Fruit fly (Drosophila melanogaster) whole organism, embryonic: ENCODE data around the gene CG15515.
A peak's percentile ranks its signal among the peaks of the same experiment; 100 is the strongest.

Experiments
- C15 ChIP-seq: fragments of 200-800 bp; sonication (Bioruptor generic); IDR thresholded peaks from 3 replicates; pipeline ENCODE4 v1.3.6; 2022; ENCODE audit warnings: missing biosample characterization, missing genetic modification characterization
- CG10321 ChIP-seq: fragments of 200-800 bp; sonication (Bioruptor generic); IDR thresholded peaks from 2 replicates; pipeline ENCODE4 v1.3.6; 2022; ENCODE audit warnings: missing biosample characterization, missing genetic modification characterization
- CG10462 ChIP-seq: fragments of 200-800 bp; sonication (Bioruptor generic); optimal IDR thresholded peaks from 2 replicates; lab custom pipeline; 2016; ENCODE audit warnings: missing biosample characterization, missing genetic modification characterization
- CG11504 ChIP-seq: fragments of 200-800 bp; sonication (Bioruptor generic); optimal IDR thresholded peaks from 3 replicates; lab custom pipeline; 2019; ENCODE audit warnings: missing biosample characterization, mild to moderate bottlenecking, missing genetic modification characterization, moderate library complexity
- CG13287 ChIP-seq: fragments of 200-800 bp; sonication (Bioruptor generic); IDR thresholded peaks from 2 replicates; pipeline ENCODE4 v1.3.6; 2022; ENCODE audit warnings: missing biosample characterization, missing genetic modification characterization; ENCODE audit not compliant: partially characterized antibody
- CG14860 ChIP-seq: fragments of 200-800 bp; sonication (Bioruptor generic); IDR thresholded peaks from 3 replicates; pipeline ENCODE4 v1.3.6; 2022; ENCODE audit warnings: missing biosample characterization, missing genetic modification characterization; ENCODE audit not compliant: partially characterized antibody
- CG16779 ChIP-seq: fragments of 200-800 bp; sonication (Bioruptor generic); IDR thresholded peaks from 2 replicates; pipeline ENCODE4 v1.3.6; 2022; ENCODE audit warnings: missing biosample characterization, missing genetic modification characterization
- CG17912 ChIP-seq: fragments of 200-800 bp; sonication (Bioruptor generic); optimal IDR thresholded peaks from 2 replicates; lab custom pipeline; 2018; ENCODE audit warnings: missing biosample characterization, mild to moderate bottlenecking, missing genetic modification characterization
- CG3065 ChIP-seq: fragments of 200-800 bp; sonication (Bioruptor generic); optimal IDR thresholded peaks from 2 replicates; lab custom pipeline; 2016; ENCODE audit warnings: missing biosample characterization, missing genetic modification characterization
- CG32767 ChIP-seq: fragments of 200-800 bp; sonication (Bioruptor generic); IDR thresholded peaks from 2 replicates; pipeline ENCODE4 v1.3.6; 2022; ENCODE audit warnings: missing biosample characterization, missing genetic modification characterization
- CG3407 ChIP-seq: fragments of 200-800 bp; sonication (Bioruptor generic); optimal IDR thresholded peaks from 2 replicates; lab custom pipeline; 2018; ENCODE audit warnings: missing biosample characterization, mild to moderate bottlenecking, missing genetic modification characterization
- CG6791 ChIP-seq: fragments of 200-800 bp; sonication (Bioruptor generic); IDR thresholded peaks from 3 replicates; pipeline ENCODE4 v1.3.6; 2022; ENCODE audit warnings: missing biosample characterization, missing genetic modification characterization; ENCODE audit not compliant: partially characterized antibody
- CG8765 ChIP-seq: fragments of 200-800 bp; sonication (Bioruptor generic); IDR thresholded peaks from 2 replicates; pipeline ENCODE4 v1.3.6; 2022; ENCODE audit warnings: missing biosample characterization, missing genetic modification characterization
- D19A ChIP-seq: fragments of 200-800 bp; optimal IDR thresholded peaks from 3 replicates; lab custom pipeline; 2019; ENCODE audit warnings: missing biosample characterization, mild to moderate bottlenecking, missing genetic modification characterization, moderate library complexity
- Doc2 ChIP-seq: fragments of 200-800 bp; sonication (Bioruptor generic); IDR thresholded peaks from 2 replicates; pipeline ENCODE4 v1.3.6; 2022; ENCODE audit warnings: missing biosample characterization, missing genetic modification characterization
- Lhr ChIP-seq: fragments of 200-800 bp; sonication (Bioruptor generic); optimal IDR thresholded peaks from 3 replicates; lab custom pipeline; 2017; ENCODE audit warnings: mild to moderate bottlenecking, missing biosample characterization, missing genetic modification reagents, missing genetic modification characterization
- Mad ChIP-seq: fragments of 200-800 bp; sonication (Bioruptor generic); optimal IDR thresholded peaks from 2 replicates; lab custom pipeline; 2016; ENCODE audit warnings: missing biosample characterization, missing genetic modification characterization
- Med ChIP-seq: fragments of 200-800 bp; sonication (Bioruptor generic); peaks from one replicate; lab custom pipeline; 2016; ENCODE audit warnings: missing biosample characterization, missing genetic modification characterization, mild to moderate bottlenecking, inconsistent platforms, moderate library complexity
- Sin3A ChIP-seq: fragments of >200 bp; optimal IDR thresholded peaks from 2 replicates; lab custom pipeline; 2018
- TFAM ChIP-seq: fragments of 200-800 bp; sonication (Bioruptor generic); optimal IDR thresholded peaks from 2 replicates; lab custom pipeline; 2017; ENCODE audit warnings: missing biosample characterization, missing genetic modification characterization, inconsistent platforms
- Taf1 ChIP-seq: fragments of 200-800 bp; sonication (Bioruptor generic); IDR thresholded peaks from 2 replicates; pipeline ENCODE4 v1.3.6; 2022; ENCODE audit warnings: missing biosample characterization, missing genetic modification characterization
- corto ChIP-seq: fragments of 200-800 bp; sonication (Bioruptor generic); optimal IDR thresholded peaks from 2 replicates; lab custom pipeline; 2016; ENCODE audit warnings: missing biosample characterization, mild to moderate bottlenecking, missing genetic modification characterization, moderate library complexity
- croc ChIP-seq: fragments of 200-800 bp; sonication (Bioruptor generic); conservative IDR thresholded peaks from 3 replicates; pipeline ENCODE4 v1.3.6; 2022; ENCODE audit warnings: missing biosample characterization, missing genetic modification characterization
- disco-r ChIP-seq: fragments of 200-800 bp; sonication (Bioruptor generic); optimal IDR thresholded peaks from 2 replicates; lab custom pipeline; 2016; ENCODE audit warnings: missing biosample characterization, missing genetic modification characterization
- dmrt99B ChIP-seq: fragments of 200-800 bp; sonication (Bioruptor generic); optimal IDR thresholded peaks from 2 replicates; lab custom pipeline; 2018; ENCODE audit warnings: missing biosample characterization, mild to moderate bottlenecking, missing genetic modification characterization, moderate library complexity
- exex ChIP-seq: fragments of 200-800 bp; sonication (Bioruptor generic); optimal IDR thresholded peaks from 4 replicates; lab custom pipeline; 2018; ENCODE audit warnings: missing biosample characterization, mild to moderate bottlenecking, missing genetic modification characterization, moderate library complexity
- gro ChIP-seq: fragments of 200-800 bp; sonication (Bioruptor generic); optimal IDR thresholded peaks from 2 replicates; lab custom pipeline; 2016; ENCODE audit warnings: missing biosample characterization, missing genetic modification characterization
- gsb ChIP-seq: fragments of 200-800 bp; sonication (Bioruptor generic); IDR thresholded peaks from 2 replicates; pipeline ENCODE4 v1.3.6; 2022; ENCODE audit warnings: missing biosample characterization, missing genetic modification characterization
- gt ChIP-seq: fragments of 200-800 bp; sonication (Bioruptor generic); IDR thresholded peaks from 2 replicates; pipeline ENCODE4 v1.3.6; 2022; ENCODE audit warnings: missing biosample characterization, missing genetic modification characterization
- hkb ChIP-seq, 2 experiments: fragments of 200-800 bp in 1 of 2; fragments of >200 bp in 1 of 2; sonication (Bioruptor generic) in 1 of 2; IDR thresholded peaks in 1 of 2; optimal IDR thresholded peaks in 1 of 2; 2 replicates each; pipeline versions ENCODE4 v1.3.6 to Lab custom; 2017 to 2022; ENCODE audit warnings: missing biosample characterization in 1 of 2, missing genetic modification characterization in 1 of 2
- ind ChIP-seq: fragments of 200-800 bp; sonication (Bioruptor generic); optimal IDR thresholded peaks from 3 replicates; lab custom pipeline; 2016; ENCODE audit warnings: missing biosample characterization, missing genetic modification characterization
- lmd ChIP-seq: fragments of 200-800 bp; sonication (Bioruptor generic); IDR thresholded peaks from 2 replicates; pipeline ENCODE4 v1.3.6; 2022; ENCODE audit warnings: missing biosample characterization, missing genetic modification characterization
- nmo ChIP-seq: fragments of 200-800 bp; sonication (Bioruptor generic); optimal IDR thresholded peaks from 2 replicates; lab custom pipeline; 2018; ENCODE audit warnings: missing biosample characterization, mild to moderate bottlenecking, missing genetic modification characterization, moderate library complexity
- pfk ChIP-seq: fragments of 200-800 bp; sonication (Bioruptor generic); optimal IDR thresholded peaks from 2 replicates; lab custom pipeline; 2018; ENCODE audit warnings: missing biosample characterization, mild to moderate bottlenecking, missing genetic modification characterization, moderate library complexity
- pita ChIP-seq: fragments of 200-800 bp; sonication (Bioruptor generic); optimal IDR thresholded peaks from 2 replicates; lab custom pipeline; 2017; ENCODE audit warnings: missing biosample characterization, mild to moderate bottlenecking, missing genetic modification characterization
- sens ChIP-seq: fragments of 200-800 bp; sonication (Bioruptor generic); peaks from one replicate; lab custom pipeline; 2016; ENCODE audit warnings: missing biosample characterization, missing genetic modification characterization
- slp2 ChIP-seq: fragments of 200-800 bp; sonication (Bioruptor generic); optimal IDR thresholded peaks from 2 replicates; lab custom pipeline; 2016; ENCODE audit warnings: missing biosample characterization, missing genetic modification characterization
- so ChIP-seq: fragments of 200-800 bp; sonication (Bioruptor generic); IDR thresholded peaks from 3 replicates; pipeline ENCODE4 v1.3.6; 2022; ENCODE audit warnings: missing biosample characterization, missing genetic modification characterization
- sug ChIP-seq: fragments of 200-800 bp; optimal IDR thresholded peaks from 2 replicates; lab custom pipeline; 2019; ENCODE audit warnings: missing biosample characterization, mild to moderate bottlenecking, missing genetic modification characterization, moderate library complexity
- toy ChIP-seq: fragments of 200-800 bp; sonication (Bioruptor generic); IDR thresholded peaks from 2 replicates; pipeline ENCODE4 v1.3.6; 2022; ENCODE audit warnings: missing biosample characterization, missing genetic modification characterization
- tx ChIP-seq: fragments of 200-800 bp; sonication (Bioruptor generic); optimal IDR thresholded peaks from 2 replicates; lab custom pipeline; 2016; ENCODE audit warnings: missing biosample characterization, missing genetic modification characterization

Gene CG15515

DNA sequence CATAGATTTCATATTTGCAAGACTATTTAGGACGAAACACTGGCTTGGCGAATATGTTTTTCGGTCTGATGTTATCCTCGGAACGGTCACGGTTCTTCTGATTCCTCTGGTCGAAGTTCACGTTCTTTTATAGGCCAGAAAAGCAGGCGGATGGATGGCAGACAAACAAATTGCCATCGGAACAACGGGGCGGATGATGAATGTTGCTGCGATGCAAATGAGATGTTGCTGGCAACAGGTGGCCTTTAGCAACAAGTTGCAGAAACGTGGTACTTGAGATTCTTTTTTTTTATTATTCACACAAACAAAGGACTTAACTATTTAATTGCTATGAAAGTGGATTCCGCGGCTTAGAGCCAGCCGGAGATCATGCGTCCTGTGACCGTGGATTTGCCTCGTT, 9.0 kb downstream of the CG15515 start, which contains the start of gene Capa:
Gene Capa (minus strand): TSS at position 101 of the 400 bp plus-strand sequence.
- TF ChIP-seq CG8765 (GFP tag; lab: Robert Waterston, UW), result no peak
- peak; percentile 80 for TF ChIP-seq CG11504 (tag; lab: Kevin White, UChicago)
- TF ChIP-seq, all 482 proteins: peak for 1

DNA sequence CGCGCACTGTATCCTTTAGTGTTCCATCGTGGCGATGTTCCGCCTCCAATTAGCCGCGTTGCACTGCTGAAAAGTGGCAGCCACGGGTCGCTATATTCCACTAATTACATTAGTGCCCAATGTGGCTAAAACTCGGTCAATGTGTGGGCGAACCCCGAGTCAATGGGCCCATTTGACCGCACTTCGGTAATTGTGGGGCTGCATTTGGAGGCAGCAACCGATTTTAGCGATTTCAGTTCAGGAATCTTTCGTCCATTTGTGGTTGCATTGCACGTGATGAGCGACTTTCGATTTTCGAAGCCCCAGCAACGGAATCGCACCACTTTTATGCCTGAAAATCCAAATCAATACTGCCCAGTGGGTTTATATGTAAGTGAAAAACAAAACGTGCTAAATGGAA, 14.9 kb downstream of the CG15515 start, which contains the start of gene trp:
Gene trp (minus strand): TSS at position 101 of the 400 bp plus-strand sequence.
- no peak for TF ChIP-seq lmd (GFP tag; lab: Robert Waterston, UW)
- no peak for TF ChIP-seq Sin3A (lab: Kevin White, UChicago)
- no peak for TF ChIP-seq CG32767
- no peak for TF ChIP-seq pfk (GFP tag; lab: Kevin White, UChicago)
- no peak for TF ChIP-seq CG10462 (GFP tag; lab: Kevin White, UChicago)
- no peak for TF ChIP-seq Mad (GFP tag; lab: Kevin White, UChicago)
- TF ChIP-seq toy (GFP tag; lab: Robert Waterston, UW), result no peak
- no peak for TF ChIP-seq slp2 (GFP tag; lab: Kevin White, UChicago)
- TF ChIP-seq dmrt99B (tag; lab: Kevin White, UChicago), result no peak
- no peak for TF ChIP-seq ind
- TF ChIP-seq Med (GFP tag; lab: Kevin White, UChicago), result no peak
- no peak for TF ChIP-seq CG16779 (GFP tag; lab: Robert Waterston, UW)
- TF ChIP-seq Doc2 (GFP tag; lab: Robert Waterston, UW), result no peak
- TF ChIP-seq Lhr (GFP tag; lab: Kevin White, UChicago), result no peak
- no peak for TF ChIP-seq so
- no peak for TF ChIP-seq CG13287 (GFP tag; lab: Robert Waterston, UW)
- no peak for TF ChIP-seq disco-r (GFP tag; lab: Kevin White, UChicago)
- TF ChIP-seq D19A, result no peak

DNA sequence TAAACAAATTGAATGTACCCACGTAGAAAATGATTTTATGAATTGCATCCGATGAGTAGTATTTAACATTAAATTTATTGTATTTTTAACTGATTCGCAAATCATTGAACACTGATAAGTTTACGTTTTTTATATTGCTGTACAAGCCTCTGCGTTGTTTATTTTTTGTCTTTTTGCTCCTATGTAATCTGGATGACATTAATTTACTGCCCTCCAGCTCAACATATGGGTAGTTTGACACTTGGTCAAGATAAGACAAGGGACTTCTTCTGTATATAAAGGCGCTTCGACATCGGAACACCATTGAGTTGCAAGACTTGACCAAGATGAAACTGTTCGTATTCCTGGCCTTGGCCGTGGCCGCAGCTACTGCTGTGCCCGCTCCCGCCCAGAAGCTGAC, 16.7 kb downstream of the CG15515 start, which contains the start of gene Jon99Ciii:
Gene Jon99Ciii (plus strand): TSS at position 301 of the 400 bp plus-strand sequence.
- TF ChIP-seq exex (tag; lab: Kevin White, UChicago), result peak; percentile 45

DNA sequence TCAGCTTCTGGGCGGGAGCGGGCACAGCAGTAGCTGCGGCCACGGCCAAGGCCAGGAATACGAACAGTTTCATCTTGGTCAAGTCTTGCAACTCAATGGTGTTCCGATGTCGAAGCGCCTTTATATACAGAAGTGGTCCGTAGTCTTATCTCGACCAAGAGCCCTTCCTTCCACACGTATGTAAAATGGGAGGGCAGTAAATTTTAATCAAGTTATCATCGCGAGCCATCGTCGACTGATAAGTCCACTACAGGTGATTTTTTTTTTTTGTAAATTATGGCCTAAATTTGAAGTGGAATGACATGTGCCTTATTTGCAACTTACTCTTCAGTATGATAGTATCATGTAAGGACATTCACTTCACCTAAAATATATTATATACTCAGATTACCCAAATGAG, 19.3 kb downstream of the CG15515 start, which contains the start of gene Jon99Cii:
Gene Jon99Cii (minus strand): TSS at position 101 of the 400 bp plus-strand sequence.
- TF ChIP-seq CG14860, result 0 out of 3 replicates have a peak, but pooled peaks have one; percentile 20
- TF ChIP-seq C15 (GFP tag; lab: Robert Waterston, UW), result peak; percentile 41; the same call in 1 of the 3 replicates
- TF ChIP-seq exex (tag; lab: Kevin White, UChicago), result peak; percentile 28

DNA sequence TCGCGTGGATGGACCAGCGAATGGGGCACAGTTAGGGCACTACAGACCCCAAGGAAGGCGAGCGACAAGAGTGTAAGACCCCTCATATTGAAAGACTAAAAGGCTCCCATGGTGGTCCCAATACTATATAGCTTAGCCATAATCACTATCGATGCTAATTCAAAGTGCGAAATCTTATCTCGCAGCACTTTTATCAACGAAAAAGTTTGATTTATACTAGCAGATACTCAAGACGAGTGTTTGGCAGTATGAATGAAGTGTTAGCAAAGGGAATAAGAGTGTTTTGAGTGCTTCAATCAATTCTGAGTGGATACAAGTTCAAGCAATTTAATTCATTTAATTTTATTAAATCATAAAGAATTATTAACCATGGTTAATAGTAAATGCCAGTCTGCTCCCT, 20.8 kb downstream of the CG15515 start, which contains the start of gene Jon99Ci:
Gene Jon99Ci (minus strand): TSS at position 101 of the 400 bp plus-strand sequence.
- peak; percentile 66 for TF ChIP-seq sug (tag; lab: Kevin White, UChicago)
- TF ChIP-seq exex (tag; lab: Kevin White, UChicago), result peak; percentile 45
- TF ChIP-seq CG17912 (GFP tag; lab: Kevin White, UChicago), result no peak
- TF ChIP-seq croc (GFP tag; lab: Robert Waterston, UW), result no peak

DNA sequence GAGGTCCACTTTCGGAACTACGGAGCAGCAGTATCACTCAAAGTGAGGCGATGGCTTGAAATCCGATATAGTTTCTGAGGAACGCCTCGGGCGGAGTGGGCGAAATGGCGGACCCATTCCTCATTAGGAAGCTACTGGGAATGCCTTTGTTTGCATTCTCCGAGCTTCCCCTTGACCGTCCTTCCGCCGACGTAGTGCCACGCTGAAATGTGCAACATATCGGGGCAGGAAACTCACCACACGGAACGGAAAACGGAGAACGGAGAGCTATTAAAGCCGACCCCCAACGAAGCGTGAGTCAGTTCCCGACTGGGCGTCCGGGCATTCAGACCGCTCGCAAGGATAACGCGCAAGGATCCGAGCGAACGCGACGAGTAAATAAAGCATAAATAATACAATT, 21.7 kb downstream of the CG15515 start, which contains the start of gene CG15522:
Gene CG15522 (plus strand): TSS at position 301 of the 400 bp plus-strand sequence.
- TF ChIP-seq gro (GFP tag; lab: Kevin White, UChicago) (no peak), TFAM (GFP tag; lab: Kevin White, UChicago) (no peak), CG3407 (no peak), hkb (optimal IDR thresholded peaks at IDR 0.05; lab: Kevin White, UChicago) (no peak), hkb (GFP tag; IDR thresholded peaks at IDR 0.05; lab: Robert Waterston, UW) (no peak), sens (GFP tag; lab: Kevin White, UChicago) (no peak), pita (no peak), gsb (GFP tag; lab: Robert Waterston, UW) (no peak), Taf1 (no peak), tx (GFP tag; lab: Kevin White, UChicago) (no peak), nmo (GFP tag; lab: Kevin White, UChicago) (no peak), corto (no peak), CG6791 (no peak), CG10321 (GFP tag; lab: Robert Waterston, UW) (no peak), CG3065 (GFP tag; lab: Kevin White, UChicago) (no peak), gt (GFP tag; lab: Robert Waterston, UW) (no peak)
